Fruit fly (Drosophila melanogaster): ENCODE data around the gene Oseg5.

Gene Oseg5

dm6 chr2L:20858371-20859340, 23.0 kb upstream of the Oseg5 start, which contains the start of gene bero:
Gene bero (plus strand): TSS chr2L:20858695.
- TF ChIP-seq CG13204 (GFP tag; optimal IDR thresholded peaks at IDR 0.05) (no peak), fd96Ca (GFP tag; IDR thresholded peaks at IDR 0.05) (no peak), rn (GFP tag; IDR thresholded peaks at IDR 0.05) (no peak), CG10348 (GFP tag; IDR thresholded peaks at IDR 0.05) (no peak), EcR (GFP tag; optimal IDR thresholded peaks at IDR 0.05) (no peak), Pif1B (GFP tag; optimal IDR thresholded peaks at IDR 0.05) (no peak), gl (tag; optimal IDR thresholded peaks at IDR 0.05) (no peak), CG32121 (GFP tag; IDR thresholded peaks at IDR 0.05) (no peak), CG34367 (tag; optimal IDR thresholded peaks at IDR 0.05) (no peak), CG17806 (tag; optimal IDR thresholded peaks at IDR 0.05) (no peak), CG8301 (tag; optimal IDR thresholded peaks at IDR 0.05) (no peak), CG9948 (tag; optimal IDR thresholded peaks at IDR 0.05) (no peak), D1 (tag; optimal IDR thresholded peaks at IDR 0.05) (no peak)

- TF ChIP-seq CG34367 (tag; optimal IDR thresholded peaks at IDR 0.05) (no peak), rn (GFP tag; IDR thresholded peaks at IDR 0.05) (no peak), Snoo (tag; optimal IDR thresholded peaks at IDR 0.05) (no peak), EcR (GFP tag; optimal IDR thresholded peaks at IDR 0.05) (no peak), CG13204 (GFP tag; optimal IDR thresholded peaks at IDR 0.05) (no peak), Pif1B (GFP tag; optimal IDR thresholded peaks at IDR 0.05) (no peak), Ets98B (GFP tag; IDR thresholded peaks at IDR 0.05) (no peak), Pif1A (GFP tag; optimal IDR thresholded peaks at IDR 0.05) (no peak), CG10348 (GFP tag; IDR thresholded peaks at IDR 0.05) (no peak), CG32121 (GFP tag; IDR thresholded peaks at IDR 0.05) (no peak), CG8159 (tag; optimal IDR thresholded peaks at IDR 0.05) (no peak), fd96Ca (GFP tag; IDR thresholded peaks at IDR 0.05) (no peak), CG12605 (GFP tag; IDR thresholded peaks at IDR 0.05) (no peak), D1 (tag; optimal IDR thresholded peaks at IDR 0.05) (no peak), CG17806 (tag; optimal IDR thresholded peaks at IDR 0.05) (no peak), CG8301 (tag; optimal IDR thresholded peaks at IDR 0.05) (no peak), CG14655 (GFP tag; optimal IDR thresholded peaks at IDR 0.05) (no peak), CG9948 (tag; optimal IDR thresholded peaks at IDR 0.05) (no peak), CG4496 (GFP tag; IDR thresholded peaks at IDR 0.05) (no peak)
Measured at dm6 chr2L:20857791-20858190, 22.2 kb upstream of the Oseg5 start, which contains the start of gene CG14400. Gene CG14400 (minus strand): TSS chr2L:20857891.

- no peak for TF ChIP-seq rn (GFP tag; IDR thresholded peaks at IDR 0.05)
- TF ChIP-seq fd96Ca (GFP tag; IDR thresholded peaks at IDR 0.05) = 0 out of 3 replicates have a peak, but pooled peaks have one; percentile 12
Measured at dm6 chr2L:20852092-20852628, 16.5 kb upstream of the Oseg5 start, which contains the start of gene twit. Gene twit (plus strand): TSS chr2L:20852578.

dm6 chr2L:20851592-20851991, 16.0 kb upstream of the Oseg5 start:
- TF ChIP-seq CG8301 (tag; optimal IDR thresholded peaks at IDR 0.05) (no peak), D1 (tag; optimal IDR thresholded peaks at IDR 0.05) (peak; percentile 58)

dm6 chr2L:20849000-20849399, 13.4 kb upstream of the Oseg5 start, which contains the start of gene CG14402:
Gene CG14402 (plus strand): TSS chr2L:20849300.
- TF ChIP-seq Pif1B (GFP tag; optimal IDR thresholded peaks at IDR 0.05) (no peak), Snoo (tag; optimal IDR thresholded peaks at IDR 0.05) (no peak), Ets98B (GFP tag; IDR thresholded peaks at IDR 0.05) (no peak), CG8301 (tag; optimal IDR thresholded peaks at IDR 0.05) (no peak), CG13204 (GFP tag; optimal IDR thresholded peaks at IDR 0.05) (no peak), CG12605 (GFP tag; IDR thresholded peaks at IDR 0.05) (no peak), CG4496 (GFP tag; IDR thresholded peaks at IDR 0.05) (no peak)

- TF ChIP-seq CG14655 (GFP tag; optimal IDR thresholded peaks at IDR 0.05) (peak; percentile 44), Pif1B (GFP tag; optimal IDR thresholded peaks at IDR 0.05) (no peak), Ets98B (GFP tag; IDR thresholded peaks at IDR 0.05) (peak; percentile 53; the same call in 1 of the 2 replicates), gl (tag; optimal IDR thresholded peaks at IDR 0.05) (no peak), CG8301 (tag; optimal IDR thresholded peaks at IDR 0.05) (peak; percentile 49), CG32121 (GFP tag; IDR thresholded peaks at IDR 0.05) (peak; percentile 66), CG4496 (GFP tag; IDR thresholded peaks at IDR 0.05) (peak; percentile 61; the same call in 1 of the 3 replicates)
Measured at dm6 chr2L:20844381-20844780, 8.7 kb upstream of the Oseg5 start.

- TF ChIP-seq gl (tag; optimal IDR thresholded peaks at IDR 0.05) (no peak), CG9948 (tag; optimal IDR thresholded peaks at IDR 0.05) (no peak), D1 (tag; optimal IDR thresholded peaks at IDR 0.05) (no peak), CG32121 (GFP tag; IDR thresholded peaks at IDR 0.05) (no peak), CG4496 (GFP tag; IDR thresholded peaks at IDR 0.05) (no peak; the same call in 2 of the 3 replicates), Snoo (tag; optimal IDR thresholded peaks at IDR 0.05) (no peak), Pif1A (GFP tag; optimal IDR thresholded peaks at IDR 0.05) (no peak), CG12605 (GFP tag; IDR thresholded peaks at IDR 0.05) (no peak), fd96Ca (GFP tag; IDR thresholded peaks at IDR 0.05) (no peak), Pif1B (GFP tag; optimal IDR thresholded peaks at IDR 0.05) (no peak), CG8301 (tag; optimal IDR thresholded peaks at IDR 0.05) (no peak)
Measured at dm6 chr2L:20840462-20841038, 4.9 kb upstream of the Oseg5 start, which contains the start of gene CG31676. Gene CG31676 (plus strand): TSS chr2L:20840750.
